Worm (Caenorhabditis elegans) whole organism, L4 larva: ENCODE measurements around the gene T06E4.21.

Experiments used
- F26F4.8 ChIP-seq: fragments of 200-800 bp; sonication (Bioruptor generic); conservative IDR thresholded peaks from 2 replicates; pipeline ENCODE4 v1.3.6; 2022; ENCODE audit warnings: missing genetic modification characterization, missing compliant biosample characterization
- F49E8.2 ChIP-seq: sonication (generic microtip); optimal IDR thresholded peaks from 2 replicates; lab custom pipeline; 2016; ENCODE audit warnings: missing compliant biosample characterization, mild to moderate bottlenecking, missing genetic modification characterization, borderline replicate concordance
- T26A8.4 ChIP-seq: fragments of 200-800 bp; sonication (Bioruptor generic); IDR thresholded peaks from 2 replicates; pipeline ENCODE4 v1.3.6; 2022; ENCODE audit warnings: missing genetic modification characterization, missing compliant biosample characterization
- Y75B8A.6 ChIP-seq: fragments of 200-800 bp; sonication (Bioruptor generic); IDR thresholded peaks from 2 replicates; pipeline ENCODE4 v1.3.6; 2022; ENCODE audit warnings: missing genetic modification reagents, missing genetic modification characterization, missing compliant biosample characterization
- ZK546.5 ChIP-seq, 2 experiments: sonication (generic microtip); optimal IDR thresholded peaks; 2 replicates each; lab custom pipeline; 2017; ENCODE audit warnings: missing biosample characterization in 2 of 2, missing genetic modification characterization in 2 of 2
- ceh-20 ChIP-seq: fragments of 200-800 bp; sonication (Bioruptor generic); IDR thresholded peaks from 2 replicates; pipeline ENCODE4 v1.3.6; 2022; ENCODE audit warnings: missing genetic modification reagents, missing genetic modification characterization, missing compliant biosample characterization
- ceh-32 ChIP-seq: sonication (generic microtip); optimal IDR thresholded peaks from 2 replicates; lab custom pipeline; 2016; ENCODE audit warnings: mild to moderate bottlenecking, missing genetic modification characterization, missing compliant biosample characterization; ENCODE audit not compliant: poor library complexity
- ceh-44 ChIP-seq: fragments of 200-800 bp; sonication (Bioruptor generic); IDR thresholded peaks from 2 replicates; pipeline ENCODE4 v1.3.6; 2022; ENCODE audit warnings: missing genetic modification reagents, missing genetic modification characterization, missing compliant biosample characterization
- ceh-62 ChIP-seq: sonication (generic microtip); optimal IDR thresholded peaks from 2 replicates; lab custom pipeline; 2017; ENCODE audit warnings: missing biosample characterization, missing genetic modification characterization
- ceh-82 ChIP-seq: sonication (generic microtip); optimal IDR thresholded peaks from 2 replicates; lab custom pipeline; 2017; ENCODE audit warnings: missing biosample characterization, missing genetic modification characterization
- cey-2 ChIP-seq: sonication (generic microtip); optimal IDR thresholded peaks from 3 replicates; lab custom pipeline; 2017; ENCODE audit warnings: missing genetic modification characterization, mild to moderate bottlenecking, missing compliant biosample characterization, antibody characterized with exemption, borderline replicate concordance; ENCODE audit not compliant: insufficient read depth
- daf-12 ChIP-seq: fragments of 150-350 bp; optimal IDR thresholded peaks from 2 replicates; lab custom pipeline; 2014; ENCODE audit warnings: missing biosample characterization, missing genetic modification reagents, missing genetic modification characterization
- daf-16 ChIP-seq, 3 experiments: sonication (generic microtip); optimal IDR thresholded peaks; 2 replicates each; lab custom pipeline; 2016 to 2017; ENCODE audit warnings: missing genetic modification characterization in 3 of 3, missing genetic modification reagents in 3 of 3, mild to moderate bottlenecking in 2 of 3, missing compliant biosample characterization in 2 of 3, missing biosample characterization in 1 of 3, moderate library complexity in 1 of 3
- dmd-6 ChIP-seq: fragments of 200-800 bp; sonication (Bioruptor generic); IDR thresholded peaks from 2 replicates; pipeline ENCODE4 v1.3.6; 2022; ENCODE audit warnings: missing genetic modification reagents, missing genetic modification characterization, missing compliant biosample characterization
- dmd-8 ChIP-seq: fragments of 200-800 bp; sonication (Bioruptor generic); IDR thresholded peaks from 2 replicates; pipeline ENCODE4 v1.3.6; 2022; ENCODE audit warnings: missing genetic modification characterization, missing compliant biosample characterization
- dmd-9 ChIP-seq: fragments of 200-800 bp; sonication (Bioruptor generic); IDR thresholded peaks from 2 replicates; pipeline ENCODE4 v1.3.6; 2022; ENCODE audit warnings: missing genetic modification reagents, missing genetic modification characterization, missing compliant biosample characterization
- hif-1 ChIP-seq, 2 experiments: sonication (generic microtip); optimal IDR thresholded peaks; 2 replicates each; lab custom pipeline; 2016 to 2017; ENCODE audit warnings: missing compliant biosample characterization in 2 of 2, missing genetic modification characterization in 2 of 2, missing genetic modification reagents in 2 of 2, missing genotype in 2 of 2, mild to moderate bottlenecking in 1 of 2
- hlh-30 ChIP-seq: sonication (generic microtip); optimal IDR thresholded peaks from 2 replicates; lab custom pipeline; 2017; ENCODE audit warnings: antibody characterized with exemption, mild to moderate bottlenecking, missing genetic modification characterization, missing compliant biosample characterization; ENCODE audit not compliant: insufficient read depth
- hmg-1.1 ChIP-seq: fragments of 200-800 bp; sonication (Bioruptor generic); IDR thresholded peaks from 2 replicates; pipeline ENCODE4 v1.3.6; 2022; ENCODE audit warnings: missing genetic modification reagents, missing genetic modification characterization, missing compliant biosample characterization
- jun-1 ChIP-seq: fragments of 150-350 bp; optimal IDR thresholded peaks from 2 replicates; lab custom pipeline; 2014; ENCODE audit warnings: missing biosample characterization, missing genetic modification reagents, missing genetic modification characterization
- lir-3 ChIP-seq: sonication (generic microtip); optimal IDR thresholded peaks from 2 replicates; lab custom pipeline; 2016; ENCODE audit warnings: mild to moderate bottlenecking, missing genetic modification characterization, missing compliant biosample characterization
- madf-5 ChIP-seq, 2 experiments: fragments of 200-800 bp; sonication (Bioruptor generic); IDR thresholded peaks; 2 replicates each; pipeline ENCODE4 v1.3.6; 2022; ENCODE audit warnings: missing compliant biosample characterization in 2 of 2, missing genetic modification characterization in 2 of 2
- mdl-1 ChIP-seq, 2 experiments: fragments of 150-350 bp in 1 of 2; sonication (generic microtip) in 1 of 2; optimal IDR thresholded peaks; 2 replicates each; lab custom pipeline; 2014 to 2017; ENCODE audit warnings: missing biosample characterization in 2 of 2, missing genetic modification characterization in 2 of 2
- mdt-29 ChIP-seq: fragments of 200-800 bp; sonication (Bioruptor generic); IDR thresholded peaks from 2 replicates; pipeline ENCODE4 v1.3.6; 2022; ENCODE audit warnings: missing genetic modification reagents, missing genetic modification characterization, missing compliant biosample characterization
- mxl-3 ChIP-seq: fragments of 200-800 bp; sonication (Bioruptor generic); optimal IDR thresholded peaks from 2 replicates; lab custom pipeline; 2018; ENCODE audit warnings: mild to moderate bottlenecking, missing genetic modification characterization, missing compliant biosample characterization
- nhr-25 ChIP-seq: sonication (generic microtip); optimal IDR thresholded peaks from 2 replicates; lab custom pipeline; 2017; ENCODE audit warnings: missing genetic modification characterization, mild to moderate bottlenecking, missing compliant biosample characterization, antibody characterized with exemption, moderate library complexity, borderline replicate concordance; ENCODE audit not compliant: insufficient read depth
- nhr-28 ChIP-seq: fragments of 150-350 bp; optimal IDR thresholded peaks from 2 replicates; lab custom pipeline; 2014; ENCODE audit warnings: missing biosample characterization, missing genetic modification characterization
- nhr-41 ChIP-seq: fragments of 200-800 bp; sonication (Bioruptor generic); IDR thresholded peaks from 2 replicates; pipeline ENCODE4 v1.3.6; 2022; ENCODE audit warnings: missing genetic modification reagents, missing genetic modification characterization, missing compliant biosample characterization
- nhr-6 ChIP-seq: fragments of 150-350 bp; optimal IDR thresholded peaks from 2 replicates; lab custom pipeline; 2014; ENCODE audit warnings: missing biosample characterization, missing genetic modification characterization
- pha-4 ChIP-seq, 2 experiments: fragments of 150-350 bp in 1 of 2; fragments of 200-800 bp in 1 of 2; sonication (Bioruptor generic) in 1 of 2; IDR thresholded peaks in 1 of 2; optimal IDR thresholded peaks in 1 of 2; 2 replicates each; pipeline versions ENCODE4 v1.3.6 to Lab custom; 2014 to 2022; ENCODE audit warnings: missing genetic modification characterization in 2 of 2, missing genetic modification reagents in 2 of 2, missing biosample characterization in 1 of 2, missing compliant biosample characterization in 1 of 2
- php-3 ChIP-seq: fragments of 200-800 bp; sonication (Bioruptor generic); IDR thresholded peaks from 2 replicates; pipeline ENCODE4 v1.3.6; 2022; ENCODE audit warnings: missing genetic modification reagents, missing genetic modification characterization, missing compliant biosample characterization
- rbr-2 ChIP-seq: sonication (generic microtip); optimal IDR thresholded peaks from 2 replicates; lab custom pipeline; 2016; ENCODE audit warnings: missing genotype, missing genetic modification characterization, missing compliant biosample characterization
- sdz-12 ChIP-seq: fragments of 200-800 bp; sonication (Bioruptor generic); optimal IDR thresholded peaks from 2 replicates; lab custom pipeline; 2018; ENCODE audit warnings: mild to moderate bottlenecking, missing genetic modification characterization, missing compliant biosample characterization
- set-16 ChIP-seq: fragments of 200-800 bp; sonication (Bioruptor generic); IDR thresholded peaks from 2 replicates; pipeline ENCODE4 v1.3.6; 2022; ENCODE audit warnings: missing genetic modification reagents, missing genetic modification characterization, missing compliant biosample characterization
- spr-1 ChIP-seq: sonication (generic microtip); optimal IDR thresholded peaks from 2 replicates; lab custom pipeline; 2016; ENCODE audit warnings: mild to moderate bottlenecking, missing genetic modification characterization, missing compliant biosample characterization
- spr-3 ChIP-seq: fragments of 200-800 bp; sonication (Bioruptor generic); optimal IDR thresholded peaks from 2 replicates; lab custom pipeline; 2018; ENCODE audit warnings: mild to moderate bottlenecking, missing genetic modification characterization, missing compliant biosample characterization
- tag-97 ChIP-seq: fragments of 200-800 bp; sonication (Bioruptor generic); IDR thresholded peaks from 2 replicates; pipeline ENCODE4 v1.3.6; 2022; ENCODE audit warnings: missing genetic modification characterization, missing compliant biosample characterization
- tra-1 ChIP-seq: fragments of 200-800 bp; sonication (Bioruptor generic); IDR thresholded peaks from 2 replicates; pipeline ENCODE4 v1.3.6; 2022; ENCODE audit warnings: missing genetic modification reagents, missing genetic modification characterization, missing compliant biosample characterization
- unc-130 ChIP-seq: sonication (generic microtip); optimal IDR thresholded peaks from 2 replicates; lab custom pipeline; 2016; ENCODE audit warnings: missing genetic modification reagents, missing genetic modification characterization, missing compliant biosample characterization
- unc-62 ChIP-seq, 3 experiments: fragments of 150-350 bp in 1 of 3; sonication (generic microtip); optimal IDR thresholded peaks in 2 of 3; peaks in 1 of 3; 1 replicate in 1 of 3; 2 replicates in 2 of 3; lab custom pipeline; 2014 to 2017; ENCODE audit warnings: missing biosample characterization in 3 of 3, missing genetic modification characterization in 3 of 3, missing genetic modification reagents in 3 of 3, missing genotype in 1 of 3
- vab-7 ChIP-seq: fragments of 200-800 bp; sonication (Bioruptor generic); IDR thresholded peaks from 2 replicates; pipeline ENCODE4 v1.3.6; 2022; ENCODE audit warnings: missing genetic modification reagents, missing genetic modification characterization, missing compliant biosample characterization
- zag-1 ChIP-seq: fragments of 150-350 bp; optimal IDR thresholded peaks from 2 replicates; lab custom pipeline; 2014; ENCODE audit warnings: missing biosample characterization, missing genetic modification characterization
- zfp-2 ChIP-seq: sonication (generic microtip); optimal IDR thresholded peaks from 2 replicates; lab custom pipeline; 2016; ENCODE audit warnings: mild to moderate bottlenecking, missing genetic modification characterization, missing compliant biosample characterization
- zip-2 ChIP-seq: fragments of 150-350 bp; optimal IDR thresholded peaks from 2 replicates; lab custom pipeline; 2014; ENCODE audit warnings: missing biosample characterization, missing genetic modification characterization
- ztf-11 ChIP-seq: fragments of 150-350 bp; optimal IDR thresholded peaks from 2 replicates; lab custom pipeline; 2014; ENCODE audit warnings: missing biosample characterization, missing genetic modification characterization
- ztf-7 ChIP-seq: fragments of 150-350 bp; optimal IDR thresholded peaks from 2 replicates; lab custom pipeline; 2014; ENCODE audit warnings: missing biosample characterization, missing genetic modification characterization

T06E4.21 gene

ce11 chrV:9630944-9631343 is 20.4 kb upstream of the T06E4.21 start, which contains the start of gene T06E4.5:
TSS of gene T06E4.5 (plus strand) at chrV:9631244.
- no peak for TF ChIP-seq ceh-32
- TF ChIP-seq nhr-41 (GFP tag; lab: Robert Waterston, UW) = no peak
- no peak for TF ChIP-seq lir-3 (tag; lab: Kevin White, UChicago)
- no peak for TF ChIP-seq ceh-44
- no peak for TF ChIP-seq mdl-1 (tag; optimal IDR thresholded peaks at IDR 0.05; lab: Kevin White, UChicago)
- no peak for TF ChIP-seq nhr-25 (tag; lab: Kevin White, UChicago)
- TF ChIP-seq F49E8.2 (tag; lab: Kevin White, UChicago) = no peak
- no peak for TF ChIP-seq tag-97
- TF ChIP-seq F26F4.8 = no peak
- no peak for TF ChIP-seq zag-1
- TF ChIP-seq hlh-30 (tag; lab: Kevin White, UChicago) = no peak
- no peak for TF ChIP-seq ceh-62
- no peak for TF ChIP-seq unc-130
- no peak for TF ChIP-seq rbr-2 (tag; lab: Kevin White, UChicago)
- TF ChIP-seq hmg-1.1 (GFP tag; lab: Robert Waterston, UW) = no peak

ce11 chrV:9632348-9632747 is 19.0 kb upstream of the T06E4.21 start:
- TF ChIP-seq F49E8.2 (tag; lab: Kevin White, UChicago) = no peak
- no peak for TF ChIP-seq daf-12 (tag; lab: Kevin White, UChicago)
- peak; percentile 56; the same call in 1 of the 2 replicates for TF ChIP-seq pha-4 (GFP tag; IDR thresholded peaks at IDR 0.05; lab: Robert Waterston, UW)
- TF ChIP-seq pha-4 (tag; optimal IDR thresholded peaks at IDR 0.05; lab: Kevin White, UChicago) = no peak
- TF ChIP-seq ceh-20 = no peak
- no peak for TF ChIP-seq daf-16 (GFP tag; optimal IDR thresholded peaks at IDR 0.05; lab: Kevin White, UChicago)
- TF ChIP-seq daf-16 (tag; optimal IDR thresholded peaks at IDR 0.05; lab: Kevin White, UChicago) = no peak
- TF ChIP-seq F26F4.8 = 0 out of 2 replicates have a peak, but pooled peaks have one; percentile 4
- no peak for TF ChIP-seq ZK546.5 (tag; optimal IDR thresholded peaks at IDR 0.05; lab: Kevin White, UChicago)
- no peak for TF ChIP-seq dmd-9 (GFP tag; lab: Robert Waterston, UW)
- TF ChIP-seq ceh-82 = no peak
- TF ChIP-seq zag-1 = no peak
- no peak for TF ChIP-seq mxl-3 (GFP tag; lab: Kevin White, UChicago)
- TF ChIP-seq vab-7 (GFP tag; lab: Robert Waterston, UW) = no peak
- peak; percentile 99 for TF ChIP-seq set-16
- no peak for TF ChIP-seq T26A8.4 (GFP tag; lab: Robert Waterston, UW)
- TF ChIP-seq madf-5 (GFP tag; IDR thresholded peaks at IDR 0.05; lab: Robert Waterston, UW) = peak in 1 of 2 experiments; percentile 52; a peak in 1 of 4 replicates
- no peak for TF ChIP-seq nhr-6 (tag; lab: Kevin White, UChicago)
- TF ChIP-seq Y75B8A.6 = no peak

ce11 chrV:9633313-9633712 is 18.1 kb upstream of the T06E4.21 start, which contains the start of gene col-147:
TSS of gene col-147 (minus strand) at chrV:9633338.
- TF ChIP-seq jun-1 (tag; lab: Kevin White, UChicago) (no peak), unc-130 (no peak), ztf-7 (tag; lab: Kevin White, UChicago) (no peak), mdt-29 (GFP tag; lab: Robert Waterston, UW) (no peak), ztf-11 (tag; lab: Kevin White, UChicago) (no peak), nhr-28 (tag; lab: Kevin White, UChicago) (peak; percentile 60), zip-2 (tag; lab: Kevin White, UChicago) (no peak), zfp-2 (tag; lab: Kevin White, UChicago) (no peak), spr-1 (tag; lab: Kevin White, UChicago) (no peak), spr-3 (GFP tag; lab: Kevin White, UChicago) (no peak), unc-62 (GFP tag; optimal IDR thresholded peaks at IDR 0.05 in 1 of 2; lab: Kevin White, UChicago) (peak in 1 of 2 experiments; percentile 83), unc-62 (tag; optimal IDR thresholded peaks at IDR 0.05; lab: Kevin White, UChicago) (no peak), php-3 (no peak), tra-1 (GFP tag; lab: Robert Waterston, UW) (no peak), sdz-12 (no peak), dmd-8 (GFP tag; lab: Robert Waterston, UW) (no peak), dmd-6 (0 out of 2 replicates have a peak, but pooled peaks have one; percentile 7), hif-1 (tag; optimal IDR thresholded peaks at IDR 0.05; lab: Kevin White, UChicago) (no peak), tag-97 (no peak), cey-2 (tag; lab: Kevin White, UChicago) (peak; percentile 11)
